Worm (Caenorhabditis elegans) whole organism, young adult: ENCODE results near the gene nhr-138.

Experiments used
- attf-6 ChIP-seq: fragments of 200-800 bp; sonication (Bioruptor generic); IDR thresholded peaks from 2 replicates; pipeline ENCODE4 v1.3.6; 2022; ENCODE audit warnings: missing genetic modification reagents, missing genetic modification characterization, missing compliant biosample characterization
- cebp-1 ChIP-seq, 2 experiments: fragments of 200-800 bp in 1 of 2; sonication (Bioruptor generic) in 1 of 2; sonication (generic microtip) in 1 of 2; IDR thresholded peaks in 1 of 2; optimal IDR thresholded peaks in 1 of 2; 2 replicates each; pipeline versions ENCODE4 v1.3.6 to Lab custom; 2017 to 2022; ENCODE audit warnings: missing compliant biosample characterization in 2 of 2, missing genetic modification characterization in 2 of 2, mild to moderate bottlenecking in 1 of 2, missing genetic modification reagents in 1 of 2, moderate library complexity in 1 of 2
- dpff-1 ChIP-seq: sonication (generic microtip); optimal IDR thresholded peaks from 2 replicates; lab custom pipeline; 2017; ENCODE audit warnings: mild to moderate bottlenecking, missing genetic modification characterization, missing compliant biosample characterization
- pha-4 ChIP-seq: fragments of 150-350 bp; sonication (generic microtip); optimal IDR thresholded peaks from 2 replicates; lab custom pipeline; 2014; ENCODE audit warnings: missing biosample characterization, missing genetic modification reagents, missing genetic modification characterization
- sdz-38 ChIP-seq: sonication (generic microtip); optimal IDR thresholded peaks from 2 replicates; lab custom pipeline; 2016; ENCODE audit warnings: missing genotype, missing genetic modification characterization, missing compliant biosample characterization
- unc-62 ChIP-seq: fragments of 150-350 bp; optimal IDR thresholded peaks from 2 replicates; lab custom pipeline; 2014; ENCODE audit warnings: missing biosample characterization, missing genetic modification reagents, missing genetic modification characterization

ce11 chrIV:9690644-9691043, 34.4 kb upstream of the nhr-138 start, which contains the start of gene sdz-36:
- no peak for TF ChIP-seq cebp-1 (GFP tag; IDR thresholded peaks at IDR 0.05; lab: Robert Waterston, UW)
- no peak for TF ChIP-seq cebp-1 (tag; optimal IDR thresholded peaks at IDR 0.05; lab: Kevin White, UChicago)
- no peak for TF ChIP-seq sdz-38 (tag; lab: Kevin White, UChicago)
- TF ChIP-seq attf-6, result no peak
- no peak for TF ChIP-seq unc-62
- TF ChIP-seq pha-4, result no peak
- no peak for TF ChIP-seq dpff-1 (tag; lab: Kevin White, UChicago)
